Worm (Caenorhabditis elegans) whole organism, L2 larva: ENCODE measurements around the gene Y116F11A.6.
"Not testable (repeated sequence)": the region's sequence is repeated elsewhere in the genome, so short reads cannot be mapped to it uniquely, and the experiment has no call there.

ENCODE experiments used
- C34F6.9 ChIP-seq: fragments of 150-350 bp; optimal IDR thresholded peaks from 2 replicates; lab custom pipeline; 2014; ENCODE audit warnings: missing biosample characterization, missing genetic modification characterization
- F13H6.1 ChIP-seq: sonication (generic microtip); optimal IDR thresholded peaks from 2 replicates; lab custom pipeline; 2016; ENCODE audit warnings: missing genetic modification characterization, missing compliant biosample characterization
- Y55F3AM.14 ChIP-seq: fragments of 200-800 bp; sonication (Bioruptor generic); optimal IDR thresholded peaks from 2 replicates; lab custom pipeline; 2018; ENCODE audit warnings: mild to moderate bottlenecking, missing genetic modification characterization, missing compliant biosample characterization
- ZK546.5 ChIP-seq: sonication (generic microtip); optimal IDR thresholded peaks from 2 replicates; lab custom pipeline; 2017; ENCODE audit warnings: missing biosample characterization, missing genetic modification characterization
- alr-1 ChIP-seq: fragments of 150-350 bp; optimal IDR thresholded peaks from 2 replicates; lab custom pipeline; 2014; ENCODE audit warnings: missing biosample characterization, missing genetic modification characterization
- ama-1 ChIP-seq: fragments of 150-350 bp; optimal IDR thresholded peaks from 2 replicates; lab custom pipeline; 2018; ENCODE audit warnings: inconsistent platforms
- blmp-1 ChIP-seq: sonication (generic microtip); optimal IDR thresholded peaks from 2 replicates; lab custom pipeline; 2017; ENCODE audit warnings: missing genetic modification characterization, mild to moderate bottlenecking, missing compliant biosample characterization, antibody characterized with exemption, moderate library complexity; ENCODE audit not compliant: insufficient read depth
- ceh-82 ChIP-seq: fragments of 150-350 bp; optimal IDR thresholded peaks from 2 replicates; lab custom pipeline; 2014; ENCODE audit warnings: missing biosample characterization, missing genetic modification characterization
- crh-2 ChIP-seq: sonication (generic microtip); optimal IDR thresholded peaks from 2 replicates; lab custom pipeline; 2017; ENCODE audit warnings: missing biosample characterization, missing genetic modification characterization
- dmd-4 ChIP-seq: sonication (generic microtip); optimal IDR thresholded peaks from 2 replicates; lab custom pipeline; 2017; ENCODE audit warnings: missing biosample characterization, missing genetic modification characterization
- egl-27 ChIP-seq: sonication (generic microtip); optimal IDR thresholded peaks from 3 replicates; lab custom pipeline; 2017; ENCODE audit warnings: missing biosample characterization, missing genetic modification reagents, missing genetic modification characterization
- elt-1 ChIP-seq: fragments of 150-350 bp; optimal IDR thresholded peaks from 2 replicates; lab custom pipeline; 2014; ENCODE audit warnings: missing biosample characterization, missing genetic modification characterization
- elt-3 ChIP-seq: sonication (generic microtip); optimal IDR thresholded peaks from 2 replicates; lab custom pipeline; 2017; ENCODE audit warnings: missing biosample characterization, missing genetic modification characterization
- gmeb-1 ChIP-seq: fragments of 150-350 bp; optimal IDR thresholded peaks from 2 replicates; lab custom pipeline; 2014; ENCODE audit warnings: missing biosample characterization, missing genetic modification characterization
- lin-13 ChIP-seq: fragments of 150-350 bp; optimal IDR thresholded peaks from 2 replicates; lab custom pipeline; 2014; ENCODE audit warnings: missing biosample characterization, missing genetic modification reagents, missing genetic modification characterization
- lin-39 ChIP-seq: fragments of 150-350 bp; optimal IDR thresholded peaks from 2 replicates; lab custom pipeline; 2014; ENCODE audit warnings: missing biosample characterization, missing genetic modification reagents, missing genetic modification characterization
- mbf-1 ChIP-seq: sonication (generic microtip); optimal IDR thresholded peaks from 2 replicates; lab custom pipeline; 2017; ENCODE audit warnings: missing biosample characterization, missing genetic modification characterization
- mdl-1 ChIP-seq, 2 experiments: fragments of 150-350 bp in 1 of 2; sonication (generic microtip) in 1 of 2; optimal IDR thresholded peaks; 2 replicates each; lab custom pipeline; 2017; ENCODE audit warnings: missing biosample characterization in 2 of 2, missing genetic modification characterization in 2 of 2
- nhr-10 ChIP-seq: sonication (generic microtip); optimal IDR thresholded peaks from 2 replicates; lab custom pipeline; 2017; ENCODE audit warnings: missing biosample characterization, missing genetic modification characterization
- nhr-11 ChIP-seq: fragments of 150-350 bp; optimal IDR thresholded peaks from 2 replicates; lab custom pipeline; 2014; ENCODE audit warnings: missing biosample characterization, missing genetic modification characterization
- nhr-12 ChIP-seq: fragments of 150-350 bp; optimal IDR thresholded peaks from 2 replicates; lab custom pipeline; 2014; ENCODE audit warnings: missing biosample characterization, missing genetic modification characterization
- nhr-129 ChIP-seq: fragments of 150-350 bp; optimal IDR thresholded peaks from 2 replicates; lab custom pipeline; 2014; ENCODE audit warnings: missing biosample characterization, missing genetic modification characterization
- nhr-23 ChIP-seq: fragments of 150-350 bp; optimal IDR thresholded peaks from 2 replicates; lab custom pipeline; 2014; ENCODE audit warnings: missing biosample characterization, missing genetic modification reagents, missing genetic modification characterization
- nhr-25 ChIP-seq: fragments of 150-350 bp; sonication (generic microtip); optimal IDR thresholded peaks from 3 replicates; lab custom pipeline; 2014; ENCODE audit warnings: missing biosample characterization, missing genetic modification characterization
- peb-1 ChIP-seq: fragments of 150-350 bp; optimal IDR thresholded peaks from 2 replicates; lab custom pipeline; 2014; ENCODE audit warnings: missing biosample characterization, missing genetic modification characterization
- skn-1 ChIP-seq: sonication (generic microtip); optimal IDR thresholded peaks from 2 replicates; lab custom pipeline; 2017; ENCODE audit warnings: missing biosample characterization, missing genetic modification characterization
- snpc-4 ChIP-seq: fragments of 150-350 bp; optimal IDR thresholded peaks from 2 replicates; lab custom pipeline; 2014; ENCODE audit warnings: missing biosample characterization, missing genetic modification characterization
- unc-39 ChIP-seq: fragments of 150-350 bp; optimal IDR thresholded peaks from 2 replicates; lab custom pipeline; 2014; ENCODE audit warnings: missing biosample characterization, missing genetic modification characterization
- zag-1 ChIP-seq: fragments of 150-350 bp; optimal IDR thresholded peaks from 2 replicates; lab custom pipeline; 2014; ENCODE audit warnings: missing biosample characterization, missing genetic modification characterization
- ztf-1 ChIP-seq: fragments of 200-800 bp; sonication (Bioruptor generic); conservative IDR thresholded peaks from 2 replicates; pipeline ENCODE4 v1.3.6; 2022; ENCODE audit warnings: missing genetic modification characterization, missing compliant biosample characterization
- ztf-4 ChIP-seq: fragments of 150-350 bp; optimal IDR thresholded peaks from 2 replicates; lab custom pipeline; 2014; ENCODE audit warnings: missing biosample characterization, missing genetic modification characterization

The Y116F11A.6 gene

DNA sequence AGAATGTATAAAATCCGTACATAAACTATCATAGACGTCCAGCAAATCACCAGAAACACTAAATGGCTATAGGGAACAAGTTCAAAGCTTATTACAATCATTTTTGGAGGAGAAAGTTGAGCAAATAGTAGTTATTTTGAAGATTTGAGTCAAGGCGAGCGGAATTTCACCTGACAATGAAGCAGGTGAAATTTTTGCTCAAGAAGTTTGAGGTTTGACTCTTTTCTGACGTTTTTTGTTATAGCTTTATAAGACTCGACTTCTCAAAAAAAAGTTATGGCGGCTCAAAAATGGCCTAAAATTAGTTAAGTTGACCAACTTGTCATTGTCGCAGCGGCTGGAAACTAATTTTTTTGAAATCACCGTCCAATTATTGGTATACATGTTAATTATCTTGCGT is 10.5 kb upstream of the Y116F11A.6 start, which contains the start of gene srv-3:
srv-3 (minus strand) TSS at position 101 of the 400 bp plus-strand sequence.
- TF ChIP-seq nhr-10 (tag; lab: Kevin White, UChicago) (no peak), snpc-4 (tag; lab: Kevin White, UChicago) (no peak), lin-39 (no peak), nhr-12 (no peak), elt-1 (tag; lab: Kevin White, UChicago) (no peak), ztf-1 (GFP tag; lab: Robert Waterston, UW) (no peak), nhr-23 (tag; lab: Kevin White, UChicago) (no peak), elt-3 (tag; lab: Kevin White, UChicago) (no peak), skn-1 (tag; lab: Kevin White, UChicago) (no peak), alr-1 (no peak), mdl-1 (tag; optimal IDR thresholded peaks at IDR 0.05; lab: Kevin White, UChicago) (no peak), F13H6.1 (no peak), ztf-4 (tag; lab: Kevin White, UChicago) (no peak), Y55F3AM.14 (GFP tag; lab: Kevin White, UChicago) (no peak), ama-1 (no peak), nhr-25 (tag; lab: Kevin White, UChicago) (no peak), lin-13 (no peak), ceh-82 (tag; lab: Kevin White, UChicago) (no peak), unc-39 (tag; lab: Kevin White, UChicago) (no peak), blmp-1 (tag; lab: Kevin White, UChicago) (no peak)

DNA sequence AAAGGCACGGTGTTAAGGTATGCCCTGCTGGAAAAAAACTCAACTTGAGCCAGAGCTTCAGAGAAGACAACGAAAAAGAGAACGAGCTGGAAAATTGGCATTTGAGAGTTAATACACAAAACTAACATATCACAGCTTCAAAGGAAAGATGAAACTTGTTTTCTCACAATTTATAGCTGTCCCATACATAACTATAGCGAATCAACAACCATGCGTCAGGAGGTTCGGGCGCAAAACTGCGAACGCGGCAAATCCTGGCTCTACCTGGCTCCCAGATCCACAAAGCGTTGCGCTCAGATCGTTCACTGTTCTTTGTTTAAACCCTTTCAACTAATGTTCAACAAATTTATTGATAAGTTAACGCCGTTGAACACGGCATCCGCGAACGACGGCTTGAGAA is 8.8 kb upstream of the Y116F11A.6 start, which contains the start of gene Y43F8C.15:
Y43F8C.15 (minus strand) TSS at position 101 of the 400 bp plus-strand sequence.
- not testable (repeated sequence) for TF ChIP-seq elt-1, nhr-23, peb-1 (tag; lab: Kevin White, UChicago)

DNA sequence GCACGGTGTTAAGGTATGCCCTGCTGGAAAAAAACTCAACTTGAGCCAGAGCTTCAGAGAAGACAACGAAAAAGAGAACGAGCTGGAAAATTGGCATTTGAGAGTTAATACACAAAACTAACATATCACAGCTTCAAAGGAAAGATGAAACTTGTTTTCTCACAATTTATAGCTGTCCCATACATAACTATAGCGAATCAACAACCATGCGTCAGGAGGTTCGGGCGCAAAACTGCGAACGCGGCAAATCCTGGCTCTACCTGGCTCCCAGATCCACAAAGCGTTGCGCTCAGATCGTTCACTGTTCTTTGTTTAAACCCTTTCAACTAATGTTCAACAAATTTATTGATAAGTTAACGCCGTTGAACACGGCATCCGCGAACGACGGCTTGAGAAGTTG is 7.7 kb upstream of the Y116F11A.6 start, which contains the start of gene Y43F8C.23:
Y43F8C.23 (minus strand) TSS at position 101 of the 400 bp plus-strand sequence.
- TF ChIP-seq nhr-11, blmp-1, dmd-4 (tag; lab: Kevin White, UChicago): not testable (repeated sequence)

DNA sequence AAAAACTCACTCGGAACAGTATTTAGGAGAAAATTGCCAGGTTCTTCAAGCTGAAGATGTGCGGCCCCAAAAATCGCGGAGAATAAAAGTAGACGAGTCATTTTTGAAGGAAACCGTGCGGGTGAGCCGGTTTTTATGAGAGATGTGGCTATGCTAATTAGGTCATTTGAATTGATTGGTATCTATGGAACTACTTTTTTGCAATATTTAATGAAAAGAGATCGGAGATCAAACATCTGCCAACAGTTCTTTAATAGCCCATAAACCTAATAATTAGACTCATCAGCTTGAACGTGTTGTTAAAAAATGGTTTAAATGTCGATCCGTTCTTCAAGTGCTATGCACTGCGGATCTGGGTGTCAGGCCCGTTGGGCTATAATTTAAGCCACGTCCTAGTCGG is 3.9 kb upstream of the Y116F11A.6 start, which contains the start of gene Y43F8C.16:
Y43F8C.16 (minus strand) TSS at position 101 of the 400 bp plus-strand sequence.
- TF ChIP-seq peb-1 (tag; lab: Kevin White, UChicago): no peak

DNA sequence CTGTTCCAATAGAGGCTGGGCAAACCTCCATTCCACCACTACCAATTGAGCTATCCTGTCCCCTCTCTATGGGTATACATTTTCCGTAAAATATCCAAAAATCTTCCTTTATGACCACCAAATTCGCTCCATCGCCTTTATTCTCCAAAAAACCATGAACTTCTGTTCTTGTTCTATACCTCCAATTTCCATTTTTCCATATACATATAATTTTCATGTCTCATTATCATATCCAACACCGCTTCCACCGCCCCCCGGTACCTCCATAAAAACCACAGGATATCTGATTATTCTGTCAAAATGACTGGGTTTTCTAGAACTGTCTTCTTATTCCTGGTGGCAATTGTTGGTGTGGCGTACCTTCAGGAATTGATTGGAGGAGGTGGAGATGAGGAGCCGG is 3.5 kb upstream of the Y116F11A.6 start, which contains the start of gene Y43F8C.17:
Y43F8C.17 (plus strand) TSS at position 301 of the 400 bp plus-strand sequence.
- no peak for TF ChIP-seq nhr-25 (tag; lab: Kevin White, UChicago)
- no peak for TF ChIP-seq ztf-1 (GFP tag; lab: Robert Waterston, UW)
- no peak for TF ChIP-seq nhr-11 (tag; lab: Kevin White, UChicago)
- no peak for TF ChIP-seq lin-39
- TF ChIP-seq C34F6.9: no peak
- no peak for TF ChIP-seq ZK546.5 (tag; lab: Kevin White, UChicago)
- no peak for TF ChIP-seq nhr-129
- no peak for TF ChIP-seq zag-1 (tag; lab: Kevin White, UChicago)

DNA sequence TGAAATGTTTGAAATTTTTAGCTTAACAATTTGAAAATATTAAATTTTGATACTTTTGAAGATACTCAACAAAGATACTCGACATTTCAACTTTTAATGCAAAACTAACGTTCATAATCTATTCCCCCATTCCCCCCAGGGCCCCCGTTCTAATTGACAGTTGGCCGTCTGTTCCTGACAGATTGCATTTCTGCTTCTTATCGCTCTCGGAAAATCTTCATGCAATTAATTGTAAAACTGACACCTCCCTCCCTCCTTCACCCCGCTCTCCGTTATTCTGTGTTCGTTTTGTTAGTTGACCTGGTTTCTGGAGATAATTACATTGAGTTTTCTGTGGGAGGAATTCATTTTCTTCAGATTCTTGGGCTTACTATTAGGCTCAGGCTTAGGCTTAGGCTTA is 1.4 kb upstream of the Y116F11A.6 start:
- no peak for TF ChIP-seq ztf-4 (tag; lab: Kevin White, UChicago)
- no peak for TF ChIP-seq gmeb-1 (tag; lab: Kevin White, UChicago)
- no peak for TF ChIP-seq nhr-23 (tag; lab: Kevin White, UChicago)
- TF ChIP-seq mbf-1 (tag; lab: Kevin White, UChicago): no peak
- TF ChIP-seq, all 48 proteins: peak for 0

DNA sequence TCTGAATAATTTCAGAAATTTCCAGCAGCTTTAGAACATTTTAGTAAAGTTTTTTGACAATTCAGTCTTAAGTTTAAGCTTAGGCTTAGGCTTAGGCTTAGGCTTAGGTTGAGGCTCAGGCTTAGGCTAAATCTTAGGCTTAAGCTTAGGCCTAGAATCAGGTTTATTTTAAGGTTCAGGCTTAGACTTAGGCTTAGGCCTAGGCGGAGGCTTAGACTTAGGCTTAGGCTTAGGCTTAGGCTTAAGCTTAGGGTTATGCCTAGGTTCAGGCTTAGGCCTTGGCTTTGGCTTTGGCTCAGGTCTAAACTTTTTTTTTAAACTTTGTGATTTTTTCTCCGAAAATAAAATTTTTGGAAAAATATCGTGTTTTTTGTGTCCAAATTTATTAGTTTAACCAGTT is 693 bp upstream of the Y116F11A.6 start:
- TF ChIP-seq ceh-82 (tag; lab: Kevin White, UChicago): no peak
- TF ChIP-seq egl-27: no peak
- TF ChIP-seq crh-2 (tag; lab: Kevin White, UChicago): no peak
- TF ChIP-seq mdl-1 (tag; optimal IDR thresholded peaks at IDR 0.05; lab: Kevin White, UChicago): no peak
- no peak for TF ChIP-seq F13H6.1
- TF ChIP-seq lin-39: no peak
- no peak for TF ChIP-seq gmeb-1 (tag; lab: Kevin White, UChicago)
- TF ChIP-seq skn-1 (tag; lab: Kevin White, UChicago): no peak
